Fruit fly (Drosophila melanogaster): Measurements from ENCODE around the gene CG14431.

Gene CG14431

DNA sequence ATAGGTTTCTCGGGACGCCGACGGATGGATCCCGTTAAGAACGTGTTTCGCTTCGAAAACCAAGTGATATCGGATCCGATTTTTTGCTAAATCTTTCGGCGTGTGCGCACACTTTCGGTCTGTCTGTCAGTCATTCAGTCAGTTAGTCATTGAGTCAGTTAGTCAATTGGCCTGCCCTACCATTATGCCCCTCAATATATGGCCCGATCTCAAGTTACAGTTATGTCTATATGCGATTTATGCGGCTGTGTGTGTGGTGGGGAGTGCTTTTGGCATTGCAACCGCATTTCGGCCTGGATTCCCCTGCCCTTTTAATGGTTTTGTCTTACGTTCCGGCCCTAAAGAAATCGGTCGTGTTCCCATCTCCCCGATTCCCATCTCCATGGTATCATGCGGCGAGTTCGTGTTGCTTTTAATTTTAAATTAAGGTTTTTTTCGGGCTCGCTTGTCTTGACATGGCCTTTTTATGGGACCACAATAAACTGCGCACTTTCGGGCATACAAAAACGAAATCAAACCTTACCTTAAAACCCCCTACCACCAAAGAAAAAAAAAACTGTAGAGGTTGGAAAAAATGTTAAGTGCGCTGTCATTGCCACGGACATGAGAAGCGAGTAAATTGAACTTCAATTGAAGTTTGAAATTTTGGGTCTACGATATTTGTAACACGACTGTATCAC lies 74.8 kb downstream of the CG14431 start:
- TF ChIP-seq br (GFP tag; optimal IDR thresholded peaks at IDR 0.05) (no peak), Dfd (GFP tag; optimal IDR thresholded peaks at IDR 0.05) (no peak), GATAd (GFP tag; optimal IDR thresholded peaks at IDR 0.05) (no peak), Rel (GFP tag; optimal IDR thresholded peaks at IDR 0.05) (no peak), Rel (tag; optimal IDR thresholded peaks at IDR 0.05) (peak; percentile 11), sage (GFP tag; optimal IDR thresholded peaks at IDR 0.05) (no peak), OdsH (GFP tag; optimal IDR thresholded peaks at IDR 0.05) (no peak)

dm6 chrX:6983500-6984320 lies 75.6 kb downstream of the CG14431 start:
- TF ChIP-seq Hnf4 (GFP tag; optimal IDR thresholded peaks at IDR 0.05) = peak; percentile 11
- TF ChIP-seq Abd-B (GFP tag; optimal IDR thresholded peaks at IDR 0.05) = no peak
- TF ChIP-seq GATAd (GFP tag; optimal IDR thresholded peaks at IDR 0.05) = no peak
- TF ChIP-seq fru (GFP tag; optimal IDR thresholded peaks at IDR 0.05) = peak; percentile 57
- peak; percentile 92 for TF ChIP-seq psq (GFP tag; optimal IDR thresholded peaks at IDR 0.05)
- no peak for TF ChIP-seq tai (GFP tag; optimal IDR thresholded peaks at IDR 0.05)
- TF ChIP-seq Myc (optimal IDR thresholded peaks at IDR 0.05) = no peak
- no peak for TF ChIP-seq Jra (GFP tag; optimal IDR thresholded peaks at IDR 0.05)
- no peak for TF ChIP-seq lola (GFP tag; optimal IDR thresholded peaks at IDR 0.05)
- TF ChIP-seq Hr78 (GFP tag; optimal IDR thresholded peaks at IDR 0.05) = no peak
- no peak for TF ChIP-seq CG32264 (GFP tag; optimal IDR thresholded peaks at IDR 0.05)
- TF ChIP-seq Mio (GFP tag; optimal IDR thresholded peaks at IDR 0.05) = no peak
- peak; percentile 30 for TF ChIP-seq Vsx2 (GFP tag; optimal IDR thresholded peaks at IDR 0.05; ENCODE audit: partially characterized antibody)
- peak in 1 of 2 experiments; percentile 60 for TF ChIP-seq dl (GFP tag; optimal IDR thresholded peaks at IDR 0.05; ENCODE audit: insufficient read depth in 1 of 2, partially characterized antibody in 2 of 2)
- TF ChIP-seq CrebA (GFP tag; optimal IDR thresholded peaks at IDR 0.05; ENCODE audit: borderline replicate concordance) = no peak
- TF ChIP-seq dmrt93B (GFP tag; optimal IDR thresholded peaks at IDR 0.05) = peak; percentile 34
- TF ChIP-seq Hr83 (GFP tag; optimal IDR thresholded peaks at IDR 0.05; ENCODE audit: poor library complexity, severe bottlenecking) = no peak
- peak; percentile 47 for TF ChIP-seq HLH106 (tag; optimal IDR thresholded peaks at IDR 0.05)
- peak; percentile 19 for TF ChIP-seq h (GFP tag; optimal IDR thresholded peaks at IDR 0.05)
- TF ChIP-seq sage (GFP tag; optimal IDR thresholded peaks at IDR 0.05) = no peak
- peak; percentile 47 for TF ChIP-seq brk (GFP tag; optimal IDR thresholded peaks at IDR 0.05)
- TF ChIP-seq Dif (GFP tag; optimal IDR thresholded peaks at IDR 0.05; ENCODE audit: partially characterized antibody) = peak; percentile 34
- no peak for TF ChIP-seq br (GFP tag; optimal IDR thresholded peaks at IDR 0.05)
- no peak for TF ChIP-seq Dfd (GFP tag; optimal IDR thresholded peaks at IDR 0.05)
- peak; percentile 73 for TF ChIP-seq Sp1 (GFP tag; optimal IDR thresholded peaks at IDR 0.05)
- no peak for TF ChIP-seq usp (GFP tag; optimal IDR thresholded peaks at IDR 0.05)
- TF ChIP-seq CG9705 (GFP tag; optimal IDR thresholded peaks at IDR 0.05) = no peak
- TF ChIP-seq sv (GFP tag; optimal IDR thresholded peaks at IDR 0.05) = no peak
- TF ChIP-seq rgr (GFP tag; optimal IDR thresholded peaks at IDR 0.05) = peak; percentile 49
- TF ChIP-seq dsf (GFP tag; optimal IDR thresholded peaks at IDR 0.05; ENCODE audit: borderline replicate concordance) = no peak
- TF ChIP-seq jim (GFP tag; optimal IDR thresholded peaks at IDR 0.05) = no peak
- no peak for TF ChIP-seq pan (optimal IDR thresholded peaks at IDR 0.05)
- peak; percentile 25 for TF ChIP-seq ey (GFP tag; optimal IDR thresholded peaks at IDR 0.05)
- peak; percentile 18 for TF ChIP-seq woc (GFP tag; optimal IDR thresholded peaks at IDR 0.05)
- TF ChIP-seq Rel (GFP tag; optimal IDR thresholded peaks at IDR 0.05) = no peak
- TF ChIP-seq Rel (tag; optimal IDR thresholded peaks at IDR 0.05) = no peak
- TF ChIP-seq foxo (GFP tag; optimal IDR thresholded peaks at IDR 0.05) = peak in 1 of 2 experiments; percentile 78
- no peak for TF ChIP-seq N (GFP tag; optimal IDR thresholded peaks at IDR 0.05)
- peak; percentile 52 for TF ChIP-seq OdsH (GFP tag; optimal IDR thresholded peaks at IDR 0.05)
